Fruit fly (Drosophila melanogaster) ovary, adult (tissue): ENCODE measurements around the gene Jhbp13.

Source experiments
- CG17801 ChIP-seq: fragments of 200-800 bp; optimal IDR thresholded peaks from 2 replicates; lab custom pipeline; 2019; ENCODE audit warnings: missing biosample characterization, mild to moderate bottlenecking, missing genetic modification characterization, moderate library complexity; ENCODE audit not compliant: partially characterized antibody

Gene Jhbp13

dm6 chr2L:13259643-13260042, 19.9 kb downstream of the Jhbp13 start, which contains the start of gene CG31730:
Gene CG31730 (minus strand): TSS chr2L:13259743.
- no peak for TF ChIP-seq CG17801 (GFP tag; lab: Kevin White, UChicago)

dm6 chr2L:13260740-13261139, 21.0 kb downstream of the Jhbp13 start, which contains the start of gene CG44085:
Gene CG44085 (plus strand): TSS chr2L:13261008.
- TF ChIP-seq CG17801 (GFP tag; lab: Kevin White, UChicago) = no peak

dm6 chr2L:13265776-13266175, 26.0 kb downstream of the Jhbp13 start, which contains the start of gene CG31848:
Gene CG31848 (minus strand): TSS chr2L:13265876.
- no peak for TF ChIP-seq CG17801 (GFP tag; lab: Kevin White, UChicago)

dm6 chr2L:13266627-13267026, 26.8 kb downstream of the Jhbp13 start:
- no peak for TF ChIP-seq CG17801 (GFP tag; lab: Kevin White, UChicago)

- no peak for TF ChIP-seq CG17801 (GFP tag; lab: Kevin White, UChicago)
Observed at dm6 chr2L:13268040-13268652, 28.4 kb downstream of the Jhbp13 start.

- TF ChIP-seq CG17801 (GFP tag; lab: Kevin White, UChicago) = no peak
Observed at dm6 chr2L:13272541-13272940, 32.8 kb downstream of the Jhbp13 start.

dm6 chr2L:13285791-13286190, 46.0 kb downstream of the Jhbp13 start:
- no peak for TF ChIP-seq CG17801 (GFP tag; lab: Kevin White, UChicago)

dm6 chr2L:13286456-13286855, 46.7 kb downstream of the Jhbp13 start, which contains the start of the genes Drep4 and Uvrag:
Gene Drep4 (minus strand): TSS chr2L:13286462.
Gene Uvrag (plus strand): TSS chr2L:13286777.
- TF ChIP-seq CG17801 (GFP tag; lab: Kevin White, UChicago) = peak; percentile 81

- peak; percentile 25 for TF ChIP-seq CG17801 (GFP tag; lab: Kevin White, UChicago)
Observed at dm6 chr2L:13289689-13290088, 49.9 kb downstream of the Jhbp13 start, which contains the start of gene CG31729. Gene CG31729 (plus strand): TSS chr2L:13289997.

dm6 chr2L:13290276-13291065, 50.7 kb downstream of the Jhbp13 start:
- TF ChIP-seq CG17801 (GFP tag; lab: Kevin White, UChicago) = peak; percentile 15

dm6 chr2L:13291066-13291434, 51.3 kb downstream of the Jhbp13 start:
- TF ChIP-seq CG17801 (GFP tag; lab: Kevin White, UChicago) = no peak
